Fruit fly (Drosophila melanogaster): ENCODE results near the gene Syx13.

DNA sequence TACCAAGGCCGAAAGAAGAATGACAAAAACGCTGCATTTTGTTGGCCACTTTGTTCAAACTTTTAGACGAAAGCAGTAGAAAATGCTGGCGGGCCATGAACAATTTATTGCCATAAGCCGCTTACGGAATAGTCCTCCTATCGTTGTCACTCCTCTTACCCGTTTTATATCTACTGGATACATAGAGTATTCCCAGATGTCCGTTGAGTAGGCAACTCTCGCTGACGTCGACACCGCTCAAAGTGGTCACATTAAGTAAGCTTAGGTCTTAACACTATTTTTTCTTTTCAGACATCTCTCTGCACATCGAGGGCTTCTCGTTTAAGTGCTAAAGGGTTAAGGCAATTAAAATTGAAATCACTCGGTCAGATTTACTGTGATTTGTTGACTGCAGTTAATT is 39.2 kb downstream of the Syx13 start:
- no peak for TF ChIP-seq pan (optimal IDR thresholded peaks at IDR 0.05)
- TF ChIP-seq CG8478 (optimal IDR thresholded peaks at IDR 0.05), result no peak
- TF ChIP-seq psq (optimal IDR thresholded peaks at IDR 0.05), result no peak
- TF ChIP-seq usp (GFP tag; optimal IDR thresholded peaks at IDR 0.05), result no peak
- no peak for TF ChIP-seq EcR (GFP tag; optimal IDR thresholded peaks at IDR 0.05)
- TF ChIP-seq Dll (optimal IDR thresholded peaks at IDR 0.05), result no peak
